Fruit fly (Drosophila melanogaster) whole organism, embryonic: ENCODE results near the gene CG43181.

Experiments
- Blimp-1 ChIP-seq: fragments of 200-800 bp; sonication (Bioruptor generic); optimal IDR thresholded peaks from 3 replicates; lab custom pipeline; 2018; ENCODE audit warnings: missing biosample characterization, missing genetic modification characterization, mild to moderate bottlenecking, moderate library complexity, missing genetic modification reagents
- C15 ChIP-seq: fragments of 200-800 bp; sonication (Bioruptor generic); IDR thresholded peaks from 3 replicates; pipeline ENCODE4 v1.3.6; 2022; ENCODE audit warnings: missing biosample characterization, missing genetic modification characterization
- CG10979 ChIP-seq: fragments of 200-800 bp; sonication (Bioruptor generic); optimal IDR thresholded peaks from 2 replicates; lab custom pipeline; 2018; ENCODE audit warnings: missing biosample characterization, mild to moderate bottlenecking, missing genetic modification characterization, moderate library complexity
- CG11504 ChIP-seq: fragments of 200-800 bp; sonication (Bioruptor generic); optimal IDR thresholded peaks from 3 replicates; lab custom pipeline; 2019; ENCODE audit warnings: missing biosample characterization, mild to moderate bottlenecking, missing genetic modification characterization, moderate library complexity
- CG12391 ChIP-seq: fragments of 200-800 bp; sonication (Bioruptor generic); optimal IDR thresholded peaks from 3 replicates; lab custom pipeline; 2018; ENCODE audit warnings: missing biosample characterization, mild to moderate bottlenecking, missing genetic modification characterization, moderate library complexity
- CG12744 ChIP-seq: fragments of 200-800 bp; sonication (Bioruptor generic); optimal IDR thresholded peaks from 2 replicates; lab custom pipeline; 2016; ENCODE audit warnings: missing biosample characterization, missing genetic modification characterization
- CG1529 ChIP-seq: fragments of 200-800 bp; sonication (Bioruptor generic); optimal IDR thresholded peaks from 3 replicates; lab custom pipeline; 2018; ENCODE audit warnings: missing biosample characterization, missing genetic modification characterization
- CG17361 ChIP-seq: fragments of 200-800 bp; sonication (Bioruptor generic); IDR thresholded peaks from 3 replicates; pipeline ENCODE4 v1.3.6; 2022; ENCODE audit warnings: missing biosample characterization, missing genetic modification characterization
- CG17829 ChIP-seq: fragments of 200-800 bp; optimal IDR thresholded peaks from 2 replicates; lab custom pipeline; 2019; ENCODE audit warnings: missing biosample characterization, mild to moderate bottlenecking, missing genetic modification characterization, moderate library complexity
- CG18262 ChIP-seq: fragments of 200-800 bp; optimal IDR thresholded peaks from 3 replicates; lab custom pipeline; 2019; ENCODE audit warnings: missing biosample characterization, mild to moderate bottlenecking, missing genetic modification characterization, moderate library complexity
- CG18599 ChIP-seq: fragments of 200-800 bp; sonication (Bioruptor generic); optimal IDR thresholded peaks from 3 replicates; lab custom pipeline; 2017; ENCODE audit warnings: missing biosample characterization, missing genetic modification characterization, mild to moderate bottlenecking, moderate library complexity, missing genetic modification reagents
- CG2678 ChIP-seq: fragments of 200-800 bp; sonication (Bioruptor generic); optimal IDR thresholded peaks from 3 replicates; lab custom pipeline; 2019; ENCODE audit warnings: missing biosample characterization, mild to moderate bottlenecking, missing genetic modification characterization, moderate library complexity
- CG2712 ChIP-seq: fragments of 200-800 bp; optimal IDR thresholded peaks from 3 replicates; lab custom pipeline; 2019; ENCODE audit warnings: missing biosample characterization, mild to moderate bottlenecking, missing genetic modification characterization, moderate library complexity
- CG30403 ChIP-seq: fragments of 200-800 bp; sonication (Bioruptor generic); optimal IDR thresholded peaks from 3 replicates; lab custom pipeline; 2016; ENCODE audit warnings: missing biosample characterization, missing genetic modification characterization
- CG31441 ChIP-seq: fragments of 200-800 bp; sonication (Bioruptor generic); IDR thresholded peaks from 2 replicates; pipeline ENCODE4 v1.3.6; 2022; ENCODE audit warnings: missing biosample characterization, missing genetic modification characterization
- CG3847 ChIP-seq: fragments of 200-800 bp; sonication (Bioruptor generic); IDR thresholded peaks from 2 replicates; pipeline ENCODE4 v1.3.6; 2022; ENCODE audit warnings: missing biosample characterization, missing genetic modification characterization
- CG6765 ChIP-seq: fragments of 200-800 bp; sonication (Bioruptor generic); optimal IDR thresholded peaks from 3 replicates; lab custom pipeline; 2017; ENCODE audit warnings: missing biosample characterization, mild to moderate bottlenecking, missing genetic modification characterization
- CG7839 ChIP-seq: fragments of 200-800 bp; sonication (Bioruptor generic); optimal IDR thresholded peaks from 3 replicates; lab custom pipeline; 2018; ENCODE audit warnings: missing biosample characterization, mild to moderate bottlenecking, missing genetic modification characterization, moderate library complexity
- Dek ChIP-seq: fragments of 200-800 bp; sonication (Bioruptor generic); optimal IDR thresholded peaks from 3 replicates; lab custom pipeline; 2019; ENCODE audit warnings: missing biosample characterization, mild to moderate bottlenecking, missing genetic modification characterization, moderate library complexity
- Dp ChIP-seq: fragments of 200-800 bp; sonication (Bioruptor generic); optimal IDR thresholded peaks from 2 replicates; lab custom pipeline; 2018; ENCODE audit warnings: missing biosample characterization, mild to moderate bottlenecking, missing genetic modification characterization, moderate library complexity
- Eip74EF ChIP-seq, 2 experiments: fragments of 200-800 bp in 1 of 2; fragments of >200 bp in 1 of 2; sonication (Bioruptor generic) in 1 of 2; optimal IDR thresholded peaks; 2 replicates each; lab custom pipeline; 2017 to 2019; ENCODE audit warnings: missing biosample characterization in 2 of 2, missing genetic modification characterization in 2 of 2, mild to moderate bottlenecking in 1 of 2, moderate library complexity in 1 of 2
- Fer2 ChIP-seq: fragments of 200-800 bp; sonication (Bioruptor generic); optimal IDR thresholded peaks from 2 replicates; lab custom pipeline; 2018; ENCODE audit warnings: missing biosample characterization, mild to moderate bottlenecking, missing genetic modification characterization, moderate library complexity
- HLH3B ChIP-seq: fragments of 200-800 bp; sonication (Bioruptor generic); IDR thresholded peaks from 2 replicates; pipeline ENCODE4 v1.3.6; 2022; ENCODE audit warnings: missing biosample characterization, missing genetic modification characterization
- Hr51 ChIP-seq, 2 experiments: fragments of 200-800 bp; sonication (Bioruptor generic); optimal IDR thresholded peaks; 2 replicates in 1 of 2; 3 replicates in 1 of 2; lab custom pipeline; 2016 to 2018; ENCODE audit warnings: missing biosample characterization in 2 of 2, missing genetic modification characterization in 2 of 2, mild to moderate bottlenecking in 1 of 2, moderate library complexity in 1 of 2
- Max ChIP-seq: fragments of 200-800 bp; sonication (Bioruptor generic); optimal IDR thresholded peaks from 2 replicates; lab custom pipeline; 2016; ENCODE audit warnings: missing biosample characterization, mild to moderate bottlenecking, missing genetic modification characterization
- Ptx1 ChIP-seq: fragments of 200-800 bp; sonication (Bioruptor generic); IDR thresholded peaks from 2 replicates; pipeline ENCODE4 v1.3.6; 2022; ENCODE audit warnings: missing biosample characterization, missing genetic modification characterization
- Ravus ChIP-seq: fragments of 200-800 bp; sonication (Bioruptor generic); IDR thresholded peaks from 2 replicates; pipeline ENCODE4 v1.3.6; 2022; ENCODE audit warnings: missing biosample characterization, missing genetic modification characterization
- Sry-β ChIP-seq: fragments of 200-800 bp; sonication (Bioruptor generic); optimal IDR thresholded peaks from 2 replicates; lab custom pipeline; 2018; ENCODE audit warnings: missing biosample characterization, mild to moderate bottlenecking, missing genetic modification characterization, moderate library complexity
- Stat92E ChIP-seq, 3 experiments: fragments of >200 bp in 2 of 3; fragments of 200-800 bp in 1 of 3; sonication (Bioruptor generic) in 1 of 3; optimal IDR thresholded peaks; 2 replicates each; lab custom pipeline; 2017 to 2019; ENCODE audit warnings: missing biosample characterization in 3 of 3, missing genetic modification characterization in 3 of 3, mild to moderate bottlenecking in 1 of 3, moderate library complexity in 1 of 3
- al ChIP-seq: fragments of 200-800 bp; sonication (Bioruptor generic); IDR thresholded peaks from 2 replicates; pipeline ENCODE4 v1.3.6; 2022; ENCODE audit warnings: missing biosample characterization, missing genetic modification characterization
- cg ChIP-seq: fragments of 200-800 bp; sonication (Bioruptor generic); optimal IDR thresholded peaks from 3 replicates; lab custom pipeline; 2019; ENCODE audit warnings: missing biosample characterization, mild to moderate bottlenecking, missing genetic modification characterization, moderate library complexity
- danr ChIP-seq: fragments of 200-800 bp; sonication (Bioruptor generic); IDR thresholded peaks from 2 replicates; pipeline ENCODE4 v1.3.6; 2022; ENCODE audit warnings: missing biosample characterization, missing genetic modification characterization
- dati ChIP-seq: fragments of 200-800 bp; sonication (Bioruptor generic); IDR thresholded peaks from 2 replicates; pipeline ENCODE4 v1.3.6; 2022; ENCODE audit warnings: missing biosample characterization, missing genetic modification characterization
- dmrt99B ChIP-seq: fragments of 200-800 bp; sonication (Bioruptor generic); optimal IDR thresholded peaks from 2 replicates; lab custom pipeline; 2018; ENCODE audit warnings: missing biosample characterization, mild to moderate bottlenecking, missing genetic modification characterization, moderate library complexity
- ems ChIP-seq: fragments of 200-800 bp; sonication (Bioruptor generic); optimal IDR thresholded peaks from 3 replicates; lab custom pipeline; 2016; ENCODE audit warnings: missing biosample characterization, missing genetic modification characterization
- gem ChIP-seq: fragments of 200-800 bp; sonication (Bioruptor generic); optimal IDR thresholded peaks from 2 replicates; lab custom pipeline; 2019; ENCODE audit warnings: missing biosample characterization, mild to moderate bottlenecking, missing genetic modification characterization, moderate library complexity
- gsb-n ChIP-seq: fragments of 200-800 bp; sonication (Bioruptor generic); optimal IDR thresholded peaks from 3 replicates; lab custom pipeline; 2018; ENCODE audit warnings: missing biosample characterization, mild to moderate bottlenecking, missing genetic modification characterization
- kni ChIP-seq: fragments of 200-800 bp; sonication (Bioruptor generic); optimal IDR thresholded peaks from 3 replicates; lab custom pipeline; 2017; ENCODE audit warnings: mild to moderate bottlenecking, missing biosample characterization, missing genetic modification reagents, missing genetic modification characterization
- phol ChIP-seq: fragments of 200-800 bp; sonication (Bioruptor generic); optimal IDR thresholded peaks from 3 replicates; lab custom pipeline; 2018; ENCODE audit warnings: missing biosample characterization, mild to moderate bottlenecking, missing genetic modification characterization, moderate library complexity
- sens ChIP-seq: fragments of 200-800 bp; sonication (Bioruptor generic); peaks from one replicate; lab custom pipeline; 2016; ENCODE audit warnings: missing biosample characterization, missing genetic modification characterization
- sqz ChIP-seq: fragments of 200-800 bp; sonication (Bioruptor generic); optimal IDR thresholded peaks from 3 replicates; lab custom pipeline; 2018; ENCODE audit warnings: missing biosample characterization, mild to moderate bottlenecking, missing genetic modification characterization
- stc ChIP-seq: fragments of 200-800 bp; sonication (Bioruptor generic); IDR thresholded peaks from 2 replicates; pipeline ENCODE4 v1.3.6; 2022; ENCODE audit warnings: missing biosample characterization, missing genetic modification characterization
- stwl ChIP-seq: fragments of 200-800 bp; sonication (Bioruptor generic); optimal IDR thresholded peaks from 3 replicates; lab custom pipeline; 2018; ENCODE audit warnings: missing biosample characterization, mild to moderate bottlenecking, missing genetic modification characterization, moderate library complexity
- trem ChIP-seq: fragments of 200-800 bp; optimal IDR thresholded peaks from 3 replicates; lab custom pipeline; 2019; ENCODE audit warnings: missing biosample characterization, mild to moderate bottlenecking, missing genetic modification characterization, moderate library complexity
- unpg ChIP-seq: fragments of 200-800 bp; sonication (Bioruptor generic); optimal IDR thresholded peaks from 3 replicates; lab custom pipeline; 2018; ENCODE audit warnings: missing biosample characterization, mild to moderate bottlenecking, missing genetic modification characterization, moderate library complexity
- vvl ChIP-seq: fragments of 200-800 bp; sonication (Bioruptor generic); IDR thresholded peaks from 2 replicates; pipeline ENCODE4 v1.3.6; 2022; ENCODE audit warnings: missing biosample characterization, missing genetic modification characterization

The CG43181 gene

DNA sequence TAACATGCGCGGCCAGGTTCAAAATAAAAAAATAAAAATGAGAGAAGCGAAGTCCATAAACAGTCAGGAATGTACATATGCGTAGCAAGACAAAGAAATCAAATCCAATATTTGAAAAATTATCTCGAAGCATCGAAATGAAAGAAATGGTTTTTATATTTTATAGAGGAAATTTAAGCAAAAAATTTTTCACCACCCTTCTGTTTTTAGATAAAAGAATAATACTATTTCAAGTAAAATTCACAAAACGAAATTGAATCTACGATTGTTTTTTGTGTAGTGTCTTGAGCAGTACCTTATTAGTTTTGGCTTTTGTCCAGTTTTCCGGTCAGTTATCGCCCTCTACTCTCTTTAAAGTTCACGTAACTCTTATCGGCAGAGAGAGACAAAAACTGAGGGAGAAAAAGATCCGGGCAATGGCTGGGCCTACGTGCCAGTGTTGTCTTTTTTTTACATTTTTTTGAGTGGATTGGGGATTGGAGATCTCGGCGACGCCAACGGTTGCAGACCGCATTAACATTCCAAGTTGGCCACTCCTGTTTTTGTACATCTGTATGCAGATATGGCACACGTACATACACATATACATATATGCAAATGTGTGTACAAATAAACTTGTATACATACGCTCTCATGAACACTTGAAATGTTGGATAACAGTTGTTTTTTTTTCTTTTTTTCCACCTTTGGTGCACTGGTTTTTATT, 10.3 kb upstream of the CG43181 start (continued):
- TF ChIP-seq Blimp-1 (GFP tag; lab: Kevin White, UChicago), result no peak
- peak; percentile 5 for TF ChIP-seq gsb-n (tag; lab: Kevin White, UChicago)
- peak; percentile 75 for TF ChIP-seq vvl (GFP tag; lab: Robert Waterston, UW)
- TF ChIP-seq HLH3B (GFP tag; lab: Robert Waterston, UW), result 0 out of 2 replicates have a peak, but pooled peaks have one; percentile 11
- TF ChIP-seq CG18262 (tag; lab: Kevin White, UChicago), result peak; percentile 10
- peak; percentile 24 for TF ChIP-seq kni (GFP tag; lab: Kevin White, UChicago)
- peak; percentile 18 for TF ChIP-seq unpg (GFP tag; lab: Kevin White, UChicago)
- TF ChIP-seq CG18599 (GFP tag; lab: Kevin White, UChicago), result no peak
- peak; percentile 43 for TF ChIP-seq CG11504
- TF ChIP-seq stwl, result peak; percentile 76
- TF ChIP-seq Dp (GFP tag; lab: Kevin White, UChicago), result no peak
- peak in 1 of 2 experiments; percentile 57 for TF ChIP-seq Hr51 (GFP tag; optimal IDR thresholded peaks at IDR 0.05; lab: Kevin White, UChicago)
- TF ChIP-seq CG10979, result no peak
- no peak for TF ChIP-seq Dek (tag; lab: Kevin White, UChicago)
- TF ChIP-seq stc (GFP tag; lab: Robert Waterston, UW), result no peak
- peak; percentile 50 for TF ChIP-seq dmrt99B (tag; lab: Kevin White, UChicago)
- no peak for TF ChIP-seq Ravus
- 0 out of 3 replicates have a peak, but pooled peaks have one; percentile 25 for TF ChIP-seq CG17361 (GFP tag; lab: Robert Waterston, UW)
- TF ChIP-seq ems (GFP tag; lab: Kevin White, UChicago), result no peak
- TF ChIP-seq CG2712 (tag; lab: Kevin White, UChicago), result peak; percentile 37
- TF ChIP-seq sens (GFP tag; lab: Kevin White, UChicago), result peak; percentile 86
- TF ChIP-seq cg (GFP tag; lab: Kevin White, UChicago), result peak; percentile 45
- no peak for TF ChIP-seq Sry-β
- no peak for TF ChIP-seq C15
- peak; percentile 40; the same call in 1 of the 2 replicates for TF ChIP-seq CG31441 (GFP tag; lab: Robert Waterston, UW)
- peak; percentile 18 for TF ChIP-seq CG12391
- TF ChIP-seq Max, result no peak
- no peak for TF ChIP-seq danr (GFP tag; lab: Robert Waterston, UW)
- TF ChIP-seq CG17829 (tag; lab: Kevin White, UChicago), result peak; percentile 4
- TF ChIP-seq phol (tag; lab: Kevin White, UChicago), result peak; percentile 32
- TF ChIP-seq CG2678 (tag; lab: Kevin White, UChicago), result peak; percentile 13
- TF ChIP-seq Ptx1 (GFP tag; lab: Robert Waterston, UW), result 0 out of 2 replicates have a peak, but pooled peaks have one; percentile 15
- TF ChIP-seq Stat92E (GFP tag; optimal IDR thresholded peaks at IDR 0.05; lab: Kevin White, UChicago), result no peak
- no peak for TF ChIP-seq dati
- TF ChIP-seq Eip74EF (GFP tag; optimal IDR thresholded peaks at IDR 0.05; lab: Kevin White, UChicago), result peak in 1 of 2 experiments; percentile 53
- no peak for TF ChIP-seq CG12744 (GFP tag; lab: Kevin White, UChicago)
- no peak for TF ChIP-seq CG1529
- TF ChIP-seq Fer2 (tag; lab: Kevin White, UChicago), result no peak
- no peak for TF ChIP-seq CG6765 (GFP tag; lab: Kevin White, UChicago)
- peak; percentile 16 for TF ChIP-seq CG7839 (tag; lab: Kevin White, UChicago)
- peak; percentile 27 for TF ChIP-seq CG30403
- TF ChIP-seq trem (tag; lab: Kevin White, UChicago), result no peak
- no peak for TF ChIP-seq CG3847 (GFP tag; lab: Robert Waterston, UW)
- peak; percentile 60 for TF ChIP-seq gem (tag; lab: Kevin White, UChicago)
- peak; percentile 42 for TF ChIP-seq sqz (GFP tag; lab: Kevin White, UChicago)
- TF ChIP-seq al (GFP tag; lab: Robert Waterston, UW), result no peak
